Worm (Caenorhabditis elegans): ENCODE measurements around the gene shn-1.

Gene shn-1

DNA sequence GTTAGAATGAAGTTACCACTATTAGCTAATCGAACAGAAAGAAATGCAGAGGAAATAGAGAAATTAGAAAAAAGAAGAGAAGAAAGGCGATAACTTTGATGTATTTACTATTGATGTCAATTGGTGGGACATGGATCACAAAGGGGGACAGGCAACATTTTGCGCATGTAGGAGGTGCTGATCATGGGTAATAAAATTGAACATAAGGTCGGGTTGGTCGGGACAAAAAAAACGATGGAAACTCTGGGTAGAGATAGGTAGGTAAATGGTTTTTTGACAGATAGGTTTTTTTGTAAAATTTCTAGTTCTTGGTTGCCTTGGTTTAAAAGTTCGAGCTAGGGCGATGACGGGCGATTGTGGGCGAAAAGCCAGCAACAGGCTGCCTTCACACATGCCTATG is at the start of gene shn-1:
shn-1 (minus strand) TSS at position 101 of the 400 bp plus-strand sequence.
- TF ChIP-seq lag-1 (GFP tag; IDR thresholded peaks at IDR 0.05), result no peak
- TF ChIP-seq athp-1 (tag; optimal IDR thresholded peaks at IDR 0.05), result no peak
- no peak for TF ChIP-seq Y53G8AR.9 (GFP tag; conservative IDR thresholded peaks at IDR 0.05)
- TF ChIP-seq aptf-2 (GFP tag; conservative IDR thresholded peaks at IDR 0.05), result no peak
- no peak for TF ChIP-seq unc-130 (GFP tag; optimal IDR thresholded peaks at IDR 0.05)
- no peak for TF ChIP-seq ztf-18 (tag; optimal IDR thresholded peaks at IDR 0.05)
- no peak for TF ChIP-seq nhr-179 (tag; optimal IDR thresholded peaks at IDR 0.05)
- no peak for TF ChIP-seq mes-4 (tag; optimal IDR thresholded peaks at IDR 0.05)
- no peak for TF ChIP-seq aptf-3 (GFP tag; IDR thresholded peaks at IDR 0.05)
- no peak for TF ChIP-seq cebp-2 (GFP tag; IDR thresholded peaks at IDR 0.05)
- no peak for TF ChIP-seq ceh-91 (GFP tag; IDR thresholded peaks at IDR 0.05)
- TF ChIP-seq lsy-27 (tag; optimal IDR thresholded peaks at IDR 0.05; ENCODE audit: borderline replicate concordance, insufficient read depth), result no peak
- TF ChIP-seq F57A8.1 (GFP tag; optimal IDR thresholded peaks at IDR 0.05), result no peak

DNA sequence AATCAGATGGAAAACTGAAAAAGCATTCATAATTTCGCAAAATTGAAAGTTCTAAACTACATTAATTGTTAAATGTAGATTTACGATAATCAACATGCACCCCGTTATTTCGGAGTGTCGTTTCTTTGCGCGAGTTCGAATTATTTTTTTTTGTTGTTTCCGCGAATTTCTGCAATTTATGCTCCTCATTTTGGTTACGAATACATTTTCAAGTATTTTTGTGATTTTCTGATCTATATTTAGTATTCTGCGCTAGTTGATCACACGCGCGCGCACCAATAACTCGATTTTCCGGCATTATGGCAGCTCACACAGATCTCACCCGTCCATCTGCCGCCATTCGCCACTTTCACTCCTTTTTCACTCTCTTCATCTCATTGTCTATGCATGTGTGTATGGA is 49.5 kb upstream of the shn-1 start, which contains the start of gene VW02B12L.2:
VW02B12L.2 (minus strand) TSS at position 65 of the 400 bp plus-strand sequence.
- TF ChIP-seq hmg-1.2 (GFP tag; IDR thresholded peaks at IDR 0.05) (0 out of 2 replicates have a peak, but pooled peaks have one; percentile 4), ztf-28 (GFP tag; IDR thresholded peaks at IDR 0.05) (no peak), sdz-38 (tag; optimal IDR thresholded peaks at IDR 0.05) (no peak), ztf-22 (GFP tag; optimal IDR thresholded peaks at IDR 0.05) (no peak), him-1 (tag; optimal IDR thresholded peaks at IDR 0.05) (no peak), ccch-3 (GFP tag; optimal IDR thresholded peaks at IDR 0.05) (no peak), akir-1 (GFP tag; optimal IDR thresholded peaks at IDR 0.05) (no peak), madf-6 (GFP tag; IDR thresholded peaks at IDR 0.05) (peak; percentile 80), B0035.1 (tag; optimal IDR thresholded peaks at IDR 0.05) (no peak), egl-18 (GFP tag; IDR thresholded peaks at IDR 0.05) (no peak), attf-5 (GFP tag; optimal IDR thresholded peaks at IDR 0.05) (peak; percentile 21), dpl-1 (GFP tag; optimal IDR thresholded peaks at IDR 0.05) (peak; percentile 38), madf-3 (GFP tag; IDR thresholded peaks at IDR 0.05) (0 out of 2 replicates have a peak, but pooled peaks have one; percentile 40), tlf-1 (GFP tag; optimal IDR thresholded peaks at IDR 0.05) (no peak), F33H1.4 (GFP tag; IDR thresholded peaks at IDR 0.05) (peak; percentile 26), efl-1 (GFP tag; optimal IDR thresholded peaks at IDR 0.05) (peak; percentile 73), ztf-25 (GFP tag; IDR thresholded peaks at IDR 0.05) (no peak), unc-130 (GFP tag; optimal IDR thresholded peaks at IDR 0.05) (no peak), C06A6.2 (GFP tag; conservative IDR thresholded peaks at IDR 0.05) (no peak), Y56A3A.18 (GFP tag; IDR thresholded peaks at IDR 0.05) (no peak), nhr-179 (tag; optimal IDR thresholded peaks at IDR 0.05) (no peak), lin-35 (GFP tag; optimal IDR thresholded peaks at IDR 0.05) (peak in 1 of 3 experiments; percentile 36), ceh-58 (GFP tag; IDR thresholded peaks at IDR 0.05) (no peak), ceh-91 (GFP tag; IDR thresholded peaks at IDR 0.05) (peak; percentile 16; the same call in 1 of the 2 replicates), cebp-2 (GFP tag; IDR thresholded peaks at IDR 0.05) (no peak), F57C9.4 (tag; optimal IDR thresholded peaks at IDR 0.05) (no peak), lsl-1 (GFP tag; optimal IDR thresholded peaks at IDR 0.05) (peak; percentile 16), attf-3 (GFP tag; conservative IDR thresholded peaks at IDR 0.05) (peak; percentile 89), madf-10 (tag; optimal IDR thresholded peaks at IDR 0.05) (no peak), nhr-120 (GFP tag; IDR thresholded peaks at IDR 0.05) (no peak)

Data from whole organism, young adult.